Worm (Caenorhabditis elegans): ENCODE data around the gene C08F11.1.

ce11 chrIV:13600643-13601042 lies 23.0 kb upstream of the C08F11.1 start:
- TF ChIP-seq nhr-237 (tag; optimal IDR thresholded peaks at IDR 0.05) (no peak), pha-4 (tag; optimal IDR thresholded peaks at IDR 0.05) (no peak)

All from whole organism, mixed stage, embryonic.